Fruit fly (Drosophila melanogaster) whole organism, embryonic: Measurements from ENCODE around the gene Hr96.

ENCODE experiments used
- Aef1 ChIP-seq: fragments of 200-800 bp; sonication (Bioruptor generic); IDR thresholded peaks from 3 replicates; pipeline ENCODE4 v1.3.6; 2022; ENCODE audit warnings: missing biosample characterization, missing genetic modification characterization
- Bgb ChIP-seq: fragments of 200-800 bp; sonication (Bioruptor generic); IDR thresholded peaks from 2 replicates; pipeline ENCODE4 v1.3.6; 2022; ENCODE audit warnings: missing biosample characterization, missing genetic modification characterization; ENCODE audit not compliant: partially characterized antibody
- Blimp-1 ChIP-seq: fragments of 200-800 bp; sonication (Bioruptor generic); optimal IDR thresholded peaks from 3 replicates; lab custom pipeline; 2018; ENCODE audit warnings: missing biosample characterization, missing genetic modification characterization, mild to moderate bottlenecking, moderate library complexity, missing genetic modification reagents
- CG10147 ChIP-seq: fragments of 200-800 bp; sonication (Bioruptor generic); optimal IDR thresholded peaks from 2 replicates; lab custom pipeline; 2019; ENCODE audit warnings: missing biosample characterization, mild to moderate bottlenecking, missing genetic modification characterization, moderate library complexity
- CG10209 ChIP-seq: fragments of 200-800 bp; sonication (Bioruptor generic); optimal IDR thresholded peaks from 3 replicates; lab custom pipeline; 2017; ENCODE audit warnings: missing biosample characterization, mild to moderate bottlenecking, missing genetic modification characterization, missing genetic modification reagents
- CG10654 ChIP-seq: fragments of 200-800 bp; sonication (Bioruptor generic); optimal IDR thresholded peaks from 2 replicates; lab custom pipeline; 2016; ENCODE audit warnings: missing biosample characterization, missing genetic modification characterization
- CG11247 ChIP-seq: fragments of 200-800 bp; sonication (Bioruptor generic); IDR thresholded peaks from 2 replicates; pipeline ENCODE4 v1.3.6; 2022; ENCODE audit warnings: missing biosample characterization, missing genetic modification characterization
- CG11696 ChIP-seq: fragments of 200-800 bp; sonication (Bioruptor generic); IDR thresholded peaks from 2 replicates; pipeline ENCODE4 v1.3.6; 2022; ENCODE audit warnings: missing biosample characterization, missing genetic modification characterization
- CG11723 ChIP-seq: fragments of 200-800 bp; sonication (Bioruptor generic); optimal IDR thresholded peaks from 2 replicates; lab custom pipeline; 2017; ENCODE audit warnings: missing biosample characterization, mild to moderate bottlenecking, missing genetic modification characterization
- CG12299 ChIP-seq: fragments of 200-800 bp; sonication (Bioruptor generic); optimal IDR thresholded peaks from 2 replicates; lab custom pipeline; 2018; ENCODE audit warnings: missing biosample characterization, mild to moderate bottlenecking, missing genetic modification characterization
- CG1233 ChIP-seq: fragments of 200-800 bp; sonication (Bioruptor generic); optimal IDR thresholded peaks from 4 replicates; lab custom pipeline; 2018; ENCODE audit warnings: missing biosample characterization, mild to moderate bottlenecking, missing genetic modification characterization
- CG12391 ChIP-seq: fragments of 200-800 bp; sonication (Bioruptor generic); optimal IDR thresholded peaks from 3 replicates; lab custom pipeline; 2018; ENCODE audit warnings: missing biosample characterization, mild to moderate bottlenecking, missing genetic modification characterization, moderate library complexity
- CG13287 ChIP-seq: fragments of 200-800 bp; sonication (Bioruptor generic); IDR thresholded peaks from 2 replicates; pipeline ENCODE4 v1.3.6; 2022; ENCODE audit warnings: missing biosample characterization, missing genetic modification characterization; ENCODE audit not compliant: partially characterized antibody
- CG13296 ChIP-seq: fragments of 200-800 bp; sonication (Bioruptor generic); optimal IDR thresholded peaks from 3 replicates; lab custom pipeline; 2018; ENCODE audit warnings: missing biosample characterization, mild to moderate bottlenecking, missing genetic modification characterization
- CG13624 ChIP-seq: fragments of 200-800 bp; sonication (Bioruptor generic); optimal IDR thresholded peaks from 2 replicates; lab custom pipeline; 2016; ENCODE audit warnings: missing biosample characterization, missing genetic modification characterization
- CG14441 ChIP-seq: fragments of 200-800 bp; sonication (Bioruptor generic); IDR thresholded peaks from 2 replicates; pipeline ENCODE4 v1.3.6; 2022; ENCODE audit warnings: missing biosample characterization, missing genetic modification characterization
- CG15073 ChIP-seq: fragments of 200-800 bp; sonication (Bioruptor generic); optimal IDR thresholded peaks from 2 replicates; lab custom pipeline; 2016; ENCODE audit warnings: missing biosample characterization, missing genetic modification characterization
- CG16863 ChIP-seq: fragments of 200-800 bp; sonication (Bioruptor generic); optimal IDR thresholded peaks from 3 replicates; lab custom pipeline; 2016; ENCODE audit warnings: missing biosample characterization, missing genetic modification characterization
- CG17328 ChIP-seq: fragments of 200-800 bp; sonication (Bioruptor generic); IDR thresholded peaks from 2 replicates; pipeline ENCODE4 v1.3.6; 2022; ENCODE audit warnings: missing biosample characterization, missing genetic modification characterization
- CG17385 ChIP-seq: fragments of 200-800 bp; sonication (Bioruptor generic); optimal IDR thresholded peaks from 3 replicates; lab custom pipeline; 2018; ENCODE audit warnings: missing biosample characterization, mild to moderate bottlenecking, missing genetic modification characterization
- CG32532 ChIP-seq: fragments of 200-800 bp; sonication (Bioruptor generic); IDR thresholded peaks from 2 replicates; pipeline ENCODE4 v1.3.6; 2022; ENCODE audit warnings: missing biosample characterization, missing genetic modification characterization
- CG3281 ChIP-seq: fragments of 200-800 bp; sonication (Bioruptor generic); optimal IDR thresholded peaks from 3 replicates; lab custom pipeline; 2017; ENCODE audit warnings: missing biosample characterization, mild to moderate bottlenecking, missing genetic modification characterization
- CG6683 ChIP-seq: fragments of 200-800 bp; sonication (Bioruptor generic); optimal IDR thresholded peaks from 2 replicates; lab custom pipeline; 2017; ENCODE audit warnings: missing biosample characterization, mild to moderate bottlenecking, missing genetic modification characterization, missing genetic modification reagents
- CG6813 ChIP-seq: fragments of 200-800 bp; sonication (Bioruptor generic); optimal IDR thresholded peaks from 2 replicates; lab custom pipeline; 2017; ENCODE audit warnings: missing biosample characterization, missing genetic modification characterization, mild to moderate bottlenecking, moderate library complexity, missing genetic modification reagents
- Drgx ChIP-seq: fragments of 200-800 bp; sonication (Bioruptor generic); IDR thresholded peaks from 2 replicates; pipeline ENCODE4 v1.3.6; 2022; ENCODE audit warnings: missing biosample characterization, missing genetic modification characterization
- E2f1 ChIP-seq: fragments of 200-800 bp; sonication (Bioruptor generic); IDR thresholded peaks from 2 replicates; pipeline ENCODE4 v1.3.6; 2022; ENCODE audit warnings: missing biosample characterization, missing genetic modification characterization
- E2f2 ChIP-seq: fragments of 200-800 bp; sonication (Bioruptor generic); IDR thresholded peaks from 2 replicates; pipeline ENCODE4 v1.3.6; 2022; ENCODE audit warnings: missing biosample characterization, missing genetic modification characterization
- Fer3 ChIP-seq: fragments of 200-800 bp; sonication (Bioruptor generic); optimal IDR thresholded peaks from 2 replicates; lab custom pipeline; 2018; ENCODE audit warnings: missing biosample characterization, mild to moderate bottlenecking, missing genetic modification characterization, moderate library complexity
- HLH54F ChIP-seq: fragments of 200-800 bp; sonication (Bioruptor generic); optimal IDR thresholded peaks from 3 replicates; lab custom pipeline; 2016; ENCODE audit warnings: missing biosample characterization, missing genetic modification characterization
- Hand ChIP-seq: fragments of 200-800 bp; sonication (Bioruptor generic); optimal IDR thresholded peaks from 2 replicates; lab custom pipeline; 2017; ENCODE audit warnings: mild to moderate bottlenecking, missing biosample characterization, missing genetic modification reagents, missing genetic modification characterization
- Hsf ChIP-seq: fragments of 200-800 bp; sonication (Bioruptor generic); optimal IDR thresholded peaks from 3 replicates; lab custom pipeline; 2016; ENCODE audit warnings: missing biosample characterization, missing genetic modification characterization
- Mes4 ChIP-seq: fragments of 200-800 bp; sonication (Bioruptor generic); optimal IDR thresholded peaks from 2 replicates; lab custom pipeline; 2016; ENCODE audit warnings: missing biosample characterization, missing genetic modification characterization
- Pdp1 ChIP-seq, 2 experiments: fragments of 200-800 bp; sonication (Bioruptor generic); optimal IDR thresholded peaks; 3 replicates each; lab custom pipeline; 2016; ENCODE audit warnings: missing biosample characterization in 2 of 2, missing genetic modification characterization in 2 of 2, mild to moderate bottlenecking in 1 of 2, moderate library complexity in 1 of 2
- Ravus ChIP-seq: fragments of 200-800 bp; sonication (Bioruptor generic); IDR thresholded peaks from 2 replicates; pipeline ENCODE4 v1.3.6; 2022; ENCODE audit warnings: missing biosample characterization, missing genetic modification characterization
- Sox100B ChIP-seq: fragments of 200-800 bp; sonication (Bioruptor generic); optimal IDR thresholded peaks from 3 replicates; lab custom pipeline; 2018; ENCODE audit warnings: missing biosample characterization, mild to moderate bottlenecking, missing genetic modification characterization
- Spps ChIP-seq: fragments of 200-800 bp; sonication (Bioruptor generic); optimal IDR thresholded peaks from 2 replicates; lab custom pipeline; 2018; ENCODE audit warnings: missing biosample characterization, mild to moderate bottlenecking, missing genetic modification characterization
- chif ChIP-seq, 2 experiments: fragments of 200-800 bp; sonication (Bioruptor generic); optimal IDR thresholded peaks; 3 replicates each; lab custom pipeline; 2016; ENCODE audit warnings: missing biosample characterization in 2 of 2, missing genetic modification characterization in 2 of 2
- crp ChIP-seq, 2 experiments: fragments of 200-800 bp; sonication (Bioruptor generic); optimal IDR thresholded peaks; 2 replicates in 1 of 2; 3 replicates in 1 of 2; lab custom pipeline; 2017; ENCODE audit warnings: missing biosample characterization in 2 of 2, missing genetic modification characterization in 2 of 2, mild to moderate bottlenecking in 1 of 2, moderate library complexity in 1 of 2
- dm ChIP-seq: fragments of 200-800 bp; sonication (Bioruptor generic); optimal IDR thresholded peaks from 3 replicates; lab custom pipeline; 2016; ENCODE audit warnings: missing biosample characterization, missing genetic modification characterization
- grn ChIP-seq: fragments of 200-800 bp; sonication (Bioruptor generic); optimal IDR thresholded peaks from 3 replicates; lab custom pipeline; 2017; ENCODE audit warnings: missing biosample characterization, missing genetic modification characterization
- lbe ChIP-seq: fragments of 200-800 bp; sonication (Bioruptor generic); optimal IDR thresholded peaks from 2 replicates; lab custom pipeline; 2016; ENCODE audit warnings: missing biosample characterization, mild to moderate bottlenecking, missing genetic modification characterization
- lov ChIP-seq, 2 experiments: fragments of 200-800 bp in 1 of 2; fragments of >200 bp in 1 of 2; sonication (Bioruptor generic) in 1 of 2; IDR thresholded peaks in 1 of 2; optimal IDR thresholded peaks in 1 of 2; 2 replicates in 1 of 2; 3 replicates in 1 of 2; pipeline versions ENCODE4 v1.3.6 to Lab custom; 2017 to 2022; ENCODE audit warnings: missing biosample characterization in 1 of 2, missing genetic modification characterization in 1 of 2
- otp ChIP-seq: fragments of 200-800 bp; sonication (Bioruptor generic); IDR thresholded peaks from 3 replicates; pipeline ENCODE4, ENCODE4 v1.3.6; 2022; ENCODE audit warnings: missing biosample characterization, missing genetic modification characterization
- sisA ChIP-seq: fragments of 200-800 bp; sonication (Bioruptor generic); IDR thresholded peaks from 2 replicates; pipeline ENCODE4 v1.3.6; 2022; ENCODE audit warnings: missing biosample characterization, missing genetic modification characterization
- slou ChIP-seq: fragments of 200-800 bp; sonication (Bioruptor generic); optimal IDR thresholded peaks from 3 replicates; lab custom pipeline; 2016; ENCODE audit warnings: missing biosample characterization, missing genetic modification characterization
- slp2 ChIP-seq: fragments of 200-800 bp; sonication (Bioruptor generic); optimal IDR thresholded peaks from 2 replicates; lab custom pipeline; 2016; ENCODE audit warnings: missing biosample characterization, missing genetic modification characterization
- tio ChIP-seq: fragments of 200-800 bp; sonication (Bioruptor generic); optimal IDR thresholded peaks from 2 replicates; lab custom pipeline; 2017; ENCODE audit warnings: missing biosample characterization, missing genetic modification characterization, inconsistent platforms
- vfl ChIP-seq: fragments of 200-800 bp; sonication (Bioruptor generic); optimal IDR thresholded peaks from 2 replicates; lab custom pipeline; 2016; ENCODE audit warnings: missing biosample characterization, missing genetic modification characterization

The Hr96 gene

DNA sequence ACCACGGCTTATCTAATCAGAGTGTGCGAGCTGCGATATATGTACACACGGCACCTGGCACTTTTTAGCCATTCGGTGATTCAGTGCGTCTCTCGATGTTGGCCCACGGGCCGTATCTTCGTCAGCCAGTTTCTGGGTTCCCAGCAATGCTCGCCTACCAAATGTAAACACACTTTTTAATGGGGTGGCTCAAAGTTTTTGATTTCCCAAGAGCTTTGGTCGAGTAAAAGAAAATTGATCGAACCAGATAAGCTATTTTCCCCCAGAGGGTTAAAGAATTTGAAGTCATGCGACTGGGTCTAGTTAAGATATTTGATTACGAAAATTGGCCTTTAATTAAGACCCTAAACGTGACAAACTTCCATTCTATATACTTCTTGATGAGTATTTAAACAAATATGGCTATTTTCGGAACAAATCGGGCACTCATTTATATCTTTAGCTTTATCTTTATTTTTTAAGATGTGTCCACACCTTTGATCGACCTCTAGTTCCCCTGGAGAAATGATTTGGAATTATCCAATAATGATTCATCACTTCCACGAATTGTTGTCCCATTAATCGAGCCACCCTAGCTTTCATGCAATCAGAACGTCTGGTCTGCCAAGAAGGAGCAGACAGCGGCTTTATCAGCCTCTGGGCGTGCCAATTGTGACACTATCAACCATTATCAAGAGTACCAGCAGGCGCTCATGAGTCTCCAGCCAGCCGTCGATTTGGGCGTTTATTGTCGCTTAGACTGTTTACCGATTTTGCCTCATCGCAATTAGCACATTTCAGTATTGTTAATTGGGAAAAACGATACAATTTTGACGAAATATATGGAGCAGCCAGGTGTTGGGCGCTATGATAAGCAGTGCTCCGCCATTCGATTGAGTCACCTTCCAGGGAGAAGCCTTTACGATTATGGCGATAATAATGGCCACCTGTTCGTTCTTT, 2.5 kb downstream of the Hr96 start (continued):
- TF ChIP-seq vfl (GFP tag; lab: Kevin White, UChicago) (no peak), CG3281 (GFP tag; lab: Kevin White, UChicago) (peak; percentile 72), CG10147 (GFP tag; lab: Kevin White, UChicago) (no peak), CG13296 (GFP tag; lab: Kevin White, UChicago) (peak; percentile 48), chif (GFP tag; optimal IDR thresholded peaks at IDR 0.05; lab: Kevin White, UChicago) (no peak), Blimp-1 (GFP tag; lab: Kevin White, UChicago) (no peak), CG14441 (GFP tag; lab: Robert Waterston, UW) (no peak), CG1233 (GFP tag; lab: Kevin White, UChicago) (no peak), tio (GFP tag; lab: Kevin White, UChicago) (no peak), CG17385 (GFP tag; lab: Kevin White, UChicago) (peak; percentile 57), Hsf (peak; percentile 29), CG12299 (tag; lab: Kevin White, UChicago) (peak; percentile 17), CG11696 (GFP tag; lab: Robert Waterston, UW) (no peak), Mes4 (GFP tag; lab: Kevin White, UChicago) (no peak), HLH54F (peak; percentile 45), slou (GFP tag; lab: Kevin White, UChicago) (no peak), Bgb (GFP tag; lab: Robert Waterston, UW) (0 out of 2 replicates have a peak, but pooled peaks have one; percentile 28), lov (optimal IDR thresholded peaks at IDR 0.05; lab: Kevin White, UChicago) (no peak), lov (GFP tag; IDR thresholded peaks at IDR 0.05; lab: Robert Waterston, UW) (no peak), CG17328 (no peak), Sox100B (GFP tag; lab: Kevin White, UChicago) (no peak), dm (GFP tag; lab: Kevin White, UChicago) (no peak), Ravus (GFP tag; lab: Robert Waterston, UW) (no peak), CG10209 (GFP tag; lab: Kevin White, UChicago) (no peak), sisA (GFP tag; lab: Robert Waterston, UW) (no peak), crp (GFP tag; optimal IDR thresholded peaks at IDR 0.05; lab: Kevin White, UChicago) (no peak), CG16863 (GFP tag; lab: Kevin White, UChicago) (no peak), Pdp1 (GFP tag; optimal IDR thresholded peaks at IDR 0.05; lab: Kevin White, UChicago) (peak in 1 of 2 experiments; percentile 8), CG6813 (no peak), Aef1 (GFP tag; lab: Robert Waterston, UW) (no peak), CG6683 (GFP tag; lab: Kevin White, UChicago) (no peak), E2f2 (GFP tag; lab: Robert Waterston, UW) (no peak), CG10654 (GFP tag; lab: Kevin White, UChicago) (no peak), Spps (tag; lab: Kevin White, UChicago) (no peak), CG13287 (GFP tag; lab: Robert Waterston, UW) (no peak), CG13624 (GFP tag; lab: Kevin White, UChicago) (peak; percentile 20), CG12391 (tag; lab: Kevin White, UChicago) (no peak), CG15073 (GFP tag; lab: Kevin White, UChicago) (no peak), grn (GFP tag; lab: Kevin White, UChicago) (peak; percentile 63), CG32532 (no peak), CG11247 (no peak), slp2 (GFP tag; lab: Kevin White, UChicago) (no peak), otp (GFP tag; lab: Robert Waterston, UW) (no peak), CG11723 (GFP tag; lab: Kevin White, UChicago) (no peak), Drgx (no peak; the same call in 1 of the 2 replicates), Hand (peak; percentile 63), E2f1 (GFP tag; lab: Robert Waterston, UW) (no peak), Fer3 (tag; lab: Kevin White, UChicago) (no peak), lbe (GFP tag; lab: Kevin White, UChicago) (peak; percentile 28)
